Worm (Caenorhabditis elegans) whole organism, L4 larva: ENCODE results near the gene ufd-3.

Source experiments
- F26F4.8 ChIP-seq: fragments of 200-800 bp; sonication (Bioruptor generic); conservative IDR thresholded peaks from 2 replicates; pipeline ENCODE4 v1.3.6; 2022; ENCODE audit warnings: missing genetic modification characterization, missing compliant biosample characterization
- F37D6.2 ChIP-seq: sonication (generic microtip); optimal IDR thresholded peaks from 2 replicates; lab custom pipeline; 2016; ENCODE audit warnings: mild to moderate bottlenecking, missing genetic modification characterization, missing compliant biosample characterization
- F49E8.2 ChIP-seq: sonication (generic microtip); optimal IDR thresholded peaks from 2 replicates; lab custom pipeline; 2016; ENCODE audit warnings: missing compliant biosample characterization, mild to moderate bottlenecking, missing genetic modification characterization, borderline replicate concordance
- Y105C5A.15 ChIP-seq: fragments of 200-800 bp; sonication (Bioruptor generic); IDR thresholded peaks from 2 replicates; pipeline ENCODE4 v1.3.6; 2022; ENCODE audit warnings: missing genetic modification characterization, missing compliant biosample characterization
- Y48G9A.11 ChIP-seq: fragments of 200-800 bp; sonication (Bioruptor generic); IDR thresholded peaks from 2 replicates; pipeline ENCODE4 v1.3.6; 2022; ENCODE audit warnings: missing genetic modification reagents, missing genetic modification characterization, missing compliant biosample characterization
- ZK546.5 ChIP-seq, 2 experiments: sonication (generic microtip); optimal IDR thresholded peaks; 2 replicates each; lab custom pipeline; 2017; ENCODE audit warnings: missing biosample characterization in 2 of 2, missing genetic modification characterization in 2 of 2
- aha-1 ChIP-seq: fragments of 150-350 bp; peaks from one replicate; lab custom pipeline; 2014; ENCODE audit warnings: missing biosample characterization, missing genetic modification characterization
- ama-1 ChIP-seq: fragments of 150-350 bp; optimal IDR thresholded peaks from 2 replicates; lab custom pipeline; 2014; ENCODE audit warnings: inconsistent platforms, mixed read lengths
- ceh-32 ChIP-seq: sonication (generic microtip); optimal IDR thresholded peaks from 2 replicates; lab custom pipeline; 2016; ENCODE audit warnings: mild to moderate bottlenecking, missing genetic modification characterization, missing compliant biosample characterization; ENCODE audit not compliant: poor library complexity
- ceh-62 ChIP-seq: sonication (generic microtip); optimal IDR thresholded peaks from 2 replicates; lab custom pipeline; 2017; ENCODE audit warnings: missing biosample characterization, missing genetic modification characterization
- ceh-82 ChIP-seq: sonication (generic microtip); optimal IDR thresholded peaks from 2 replicates; lab custom pipeline; 2017; ENCODE audit warnings: missing biosample characterization, missing genetic modification characterization
- cey-2 ChIP-seq: sonication (generic microtip); optimal IDR thresholded peaks from 3 replicates; lab custom pipeline; 2017; ENCODE audit warnings: missing genetic modification characterization, mild to moderate bottlenecking, missing compliant biosample characterization, antibody characterized with exemption, borderline replicate concordance; ENCODE audit not compliant: insufficient read depth
- daf-8 ChIP-seq: fragments of 200-800 bp; sonication (Bioruptor generic); IDR thresholded peaks from 2 replicates; pipeline ENCODE4 v1.3.6; 2022; ENCODE audit warnings: missing genetic modification characterization, missing compliant biosample characterization
- dmd-9 ChIP-seq: fragments of 200-800 bp; sonication (Bioruptor generic); IDR thresholded peaks from 2 replicates; pipeline ENCODE4 v1.3.6; 2022; ENCODE audit warnings: missing genetic modification reagents, missing genetic modification characterization, missing compliant biosample characterization
- dpl-1 ChIP-seq: fragments of 150-350 bp; optimal IDR thresholded peaks from 2 replicates; lab custom pipeline; 2014; ENCODE audit warnings: missing biosample characterization, missing genetic modification reagents, missing genetic modification characterization
- duxl-1 ChIP-seq: sonication (generic microtip); optimal IDR thresholded peaks from 2 replicates; lab custom pipeline; 2016; ENCODE audit warnings: mild to moderate bottlenecking, missing genetic modification characterization, moderate library complexity, missing compliant biosample characterization; ENCODE audit not compliant: poor library complexity
- dve-1 ChIP-seq: sonication (generic microtip); optimal IDR thresholded peaks from 2 replicates; lab custom pipeline; 2017; ENCODE audit warnings: antibody characterized with exemption, mild to moderate bottlenecking, missing genetic modification characterization, missing compliant biosample characterization; ENCODE audit not compliant: insufficient read depth
- egl-27 ChIP-seq: sonication (generic microtip); optimal IDR thresholded peaks from 3 replicates; lab custom pipeline; 2017; ENCODE audit warnings: missing biosample characterization, missing genetic modification reagents, missing genetic modification characterization
- egl-43 ChIP-seq: fragments of 200-800 bp; sonication (Bioruptor generic); IDR thresholded peaks from 2 replicates; pipeline ENCODE4 v1.3.6; 2022; ENCODE audit warnings: missing genetic modification reagents, missing genetic modification characterization, missing compliant biosample characterization
- hlh-30 ChIP-seq: sonication (generic microtip); optimal IDR thresholded peaks from 2 replicates; lab custom pipeline; 2017; ENCODE audit warnings: antibody characterized with exemption, mild to moderate bottlenecking, missing genetic modification characterization, missing compliant biosample characterization; ENCODE audit not compliant: insufficient read depth
- hmg-1.1 ChIP-seq: fragments of 200-800 bp; sonication (Bioruptor generic); IDR thresholded peaks from 2 replicates; pipeline ENCODE4 v1.3.6; 2022; ENCODE audit warnings: missing genetic modification reagents, missing genetic modification characterization, missing compliant biosample characterization
- jun-1 ChIP-seq: fragments of 150-350 bp; optimal IDR thresholded peaks from 2 replicates; lab custom pipeline; 2014; ENCODE audit warnings: missing biosample characterization, missing genetic modification reagents, missing genetic modification characterization
- lin-1 ChIP-seq: fragments of 200-800 bp; sonication (Bioruptor generic); IDR thresholded peaks from 2 replicates; pipeline ENCODE4 v1.3.6; 2022; ENCODE audit warnings: missing genetic modification reagents, missing genetic modification characterization, missing compliant biosample characterization
- lir-3 ChIP-seq: sonication (generic microtip); optimal IDR thresholded peaks from 2 replicates; lab custom pipeline; 2016; ENCODE audit warnings: mild to moderate bottlenecking, missing genetic modification characterization, missing compliant biosample characterization
- lsy-2 ChIP-seq, 2 experiments: fragments of 150-350 bp in 1 of 2; sonication (generic microtip) in 1 of 2; optimal IDR thresholded peaks; 2 replicates each; lab custom pipeline; 2014 to 2017; ENCODE audit warnings: missing biosample characterization in 2 of 2, missing genetic modification characterization in 2 of 2
- madf-9 ChIP-seq: fragments of 200-800 bp; sonication (Bioruptor generic); conservative IDR thresholded peaks from 2 replicates; pipeline ENCODE4 v1.3.6; 2022; ENCODE audit warnings: missing genetic modification reagents, missing genetic modification characterization, missing compliant biosample characterization
- mxl-3 ChIP-seq: fragments of 200-800 bp; sonication (Bioruptor generic); optimal IDR thresholded peaks from 2 replicates; lab custom pipeline; 2018; ENCODE audit warnings: mild to moderate bottlenecking, missing genetic modification characterization, missing compliant biosample characterization
- nhr-102 ChIP-seq: sonication (generic microtip); optimal IDR thresholded peaks from 2 replicates; lab custom pipeline; 2016; ENCODE audit warnings: mild to moderate bottlenecking, missing genetic modification characterization, moderate library complexity, missing compliant biosample characterization
- nhr-11 ChIP-seq: fragments of 150-350 bp; optimal IDR thresholded peaks from 2 replicates; lab custom pipeline; 2014; ENCODE audit warnings: missing biosample characterization, missing genetic modification characterization
- nhr-111 ChIP-seq: fragments of 200-800 bp; sonication (Bioruptor generic); optimal IDR thresholded peaks from 2 replicates; lab custom pipeline; 2018; ENCODE audit warnings: mild to moderate bottlenecking, missing genetic modification characterization, missing compliant biosample characterization
- nhr-237 ChIP-seq: sonication (generic microtip); optimal IDR thresholded peaks from 2 replicates; lab custom pipeline; 2017; ENCODE audit warnings: missing biosample characterization, missing genetic modification characterization
- nhr-25 ChIP-seq: sonication (generic microtip); optimal IDR thresholded peaks from 2 replicates; lab custom pipeline; 2017; ENCODE audit warnings: missing genetic modification characterization, mild to moderate bottlenecking, missing compliant biosample characterization, antibody characterized with exemption, moderate library complexity, borderline replicate concordance; ENCODE audit not compliant: insufficient read depth
- nhr-41 ChIP-seq: fragments of 200-800 bp; sonication (Bioruptor generic); IDR thresholded peaks from 2 replicates; pipeline ENCODE4 v1.3.6; 2022; ENCODE audit warnings: missing genetic modification reagents, missing genetic modification characterization, missing compliant biosample characterization
- nhr-42 ChIP-seq: fragments of 200-800 bp; sonication (Bioruptor generic); IDR thresholded peaks from 2 replicates; pipeline ENCODE4 v1.3.6; 2022; ENCODE audit warnings: missing genetic modification characterization, missing compliant biosample characterization
- nhr-48 ChIP-seq: sonication (generic microtip); optimal IDR thresholded peaks from 2 replicates; lab custom pipeline; 2016; ENCODE audit warnings: mild to moderate bottlenecking, missing genetic modification characterization, missing compliant biosample characterization
- nhr-77 ChIP-seq: fragments of 150-350 bp; optimal IDR thresholded peaks from 2 replicates; lab custom pipeline; 2014; ENCODE audit warnings: missing biosample characterization, missing genetic modification characterization
- pha-4 ChIP-seq, 2 experiments: fragments of 150-350 bp in 1 of 2; fragments of 200-800 bp in 1 of 2; sonication (Bioruptor generic) in 1 of 2; IDR thresholded peaks in 1 of 2; optimal IDR thresholded peaks in 1 of 2; 2 replicates each; pipeline versions ENCODE4 v1.3.6 to Lab custom; 2014 to 2022; ENCODE audit warnings: missing genetic modification characterization in 2 of 2, missing genetic modification reagents in 2 of 2, missing biosample characterization in 1 of 2, missing compliant biosample characterization in 1 of 2
- pqm-1 ChIP-seq: sonication (generic microtip); optimal IDR thresholded peaks from 2 replicates; lab custom pipeline; 2017; ENCODE audit warnings: missing biosample characterization, missing genetic modification characterization
- rbr-2 ChIP-seq: sonication (generic microtip); optimal IDR thresholded peaks from 2 replicates; lab custom pipeline; 2016; ENCODE audit warnings: missing genotype, missing genetic modification characterization, missing compliant biosample characterization
- saeg-2 ChIP-seq: fragments of 200-800 bp; sonication (Bioruptor generic); IDR thresholded peaks from 2 replicates; pipeline ENCODE4 v1.3.6; 2022; ENCODE audit warnings: missing genetic modification reagents, missing genetic modification characterization, missing compliant biosample characterization
- sdz-12 ChIP-seq: fragments of 200-800 bp; sonication (Bioruptor generic); optimal IDR thresholded peaks from 2 replicates; lab custom pipeline; 2018; ENCODE audit warnings: mild to moderate bottlenecking, missing genetic modification characterization, missing compliant biosample characterization
- snpc-1.2 ChIP-seq: fragments of 200-800 bp; sonication (Bioruptor generic); IDR thresholded peaks from 2 replicates; pipeline ENCODE4 v1.3.6; 2022; ENCODE audit warnings: missing genetic modification reagents, missing genetic modification characterization, missing compliant biosample characterization
- spr-3 ChIP-seq: fragments of 200-800 bp; sonication (Bioruptor generic); optimal IDR thresholded peaks from 2 replicates; lab custom pipeline; 2018; ENCODE audit warnings: mild to moderate bottlenecking, missing genetic modification characterization, missing compliant biosample characterization
- tra-1 ChIP-seq: fragments of 200-800 bp; sonication (Bioruptor generic); IDR thresholded peaks from 2 replicates; pipeline ENCODE4 v1.3.6; 2022; ENCODE audit warnings: missing genetic modification reagents, missing genetic modification characterization, missing compliant biosample characterization
- zip-11 ChIP-seq: fragments of 200-800 bp; sonication (Bioruptor generic); IDR thresholded peaks from 2 replicates; pipeline ENCODE4 v1.3.6; 2022; ENCODE audit warnings: missing genetic modification characterization, missing compliant biosample characterization
- zip-2 ChIP-seq: fragments of 150-350 bp; optimal IDR thresholded peaks from 2 replicates; lab custom pipeline; 2014; ENCODE audit warnings: missing biosample characterization, missing genetic modification characterization

The ufd-3 gene

DNA sequence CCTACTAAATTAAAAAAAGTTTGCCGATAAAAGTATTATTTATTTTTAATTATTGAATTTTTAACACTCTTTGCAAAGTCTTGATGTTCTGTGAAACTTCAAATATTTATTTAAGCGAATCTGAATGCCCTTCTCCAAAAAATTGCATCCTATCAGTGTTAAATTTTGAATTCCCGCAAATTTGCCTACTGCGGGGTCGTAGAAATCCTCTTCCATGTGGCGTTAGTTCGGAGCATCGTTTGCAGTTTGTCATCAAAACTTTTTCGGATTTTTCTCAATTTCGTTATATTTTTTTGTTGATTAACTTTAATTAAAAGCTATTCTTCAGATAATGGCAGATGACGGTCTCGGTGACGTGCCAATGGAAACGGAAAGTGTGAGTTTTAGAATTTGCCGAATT, at the start of gene ufd-3 (continued):
- no peak; the same call in 1 of the 2 replicates for TF ChIP-seq tra-1 (GFP tag; lab: Robert Waterston, UW)
- no peak for TF ChIP-seq zip-11 (GFP tag; lab: Robert Waterston, UW)

ce11 chrII:9891031-9891689, 49.4 kb upstream of the ufd-3 start, which contains the start of gene vgln-1:
Gene vgln-1 (minus strand): TSS chrII:9891081.
- TF ChIP-seq lir-3 (tag; lab: Kevin White, UChicago) (no peak), F49E8.2 (tag; lab: Kevin White, UChicago) (no peak), egl-43 (GFP tag; lab: Robert Waterston, UW) (0 out of 2 replicates have a peak, but pooled peaks have one; percentile 10), nhr-77 (tag; lab: Kevin White, UChicago) (no peak), mxl-3 (GFP tag; lab: Kevin White, UChicago) (peak; percentile 61), nhr-41 (no peak), nhr-111 (GFP tag; lab: Kevin White, UChicago) (no peak), zip-11 (GFP tag; lab: Robert Waterston, UW) (no peak), cey-2 (tag; lab: Kevin White, UChicago) (no peak), pqm-1 (tag; lab: Kevin White, UChicago) (no peak), nhr-42 (GFP tag; lab: Robert Waterston, UW) (no peak), nhr-48 (tag; lab: Kevin White, UChicago) (no peak), madf-9 (no peak), aha-1 (tag; lab: Kevin White, UChicago) (peak; percentile 58), duxl-1 (tag; lab: Kevin White, UChicago) (no peak), tra-1 (GFP tag; lab: Robert Waterston, UW) (no peak), sdz-12 (no peak), rbr-2 (tag; lab: Kevin White, UChicago) (no peak), pha-4 (GFP tag; IDR thresholded peaks at IDR 0.05; lab: Robert Waterston, UW) (no peak), pha-4 (tag; optimal IDR thresholded peaks at IDR 0.05; lab: Kevin White, UChicago) (no peak), ama-1 (no peak), dve-1 (tag; lab: Kevin White, UChicago) (no peak), lin-1 (GFP tag; lab: Robert Waterston, UW) (no peak), daf-8 (GFP tag; lab: Robert Waterston, UW) (no peak), F37D6.2 (tag; lab: Kevin White, UChicago) (no peak), egl-27 (tag; lab: Kevin White, UChicago) (no peak), nhr-25 (tag; lab: Kevin White, UChicago) (peak; percentile 55), saeg-2 (GFP tag; lab: Robert Waterston, UW) (no peak), zip-2 (tag; lab: Kevin White, UChicago) (no peak), snpc-1.2 (GFP tag; lab: Robert Waterston, UW) (no peak), dmd-9 (GFP tag; lab: Robert Waterston, UW) (no peak), spr-3 (GFP tag; lab: Kevin White, UChicago) (no peak), dpl-1 (GFP tag; lab: Kevin White, UChicago) (peak; percentile 16), ZK546.5 (tag; optimal IDR thresholded peaks at IDR 0.05; lab: Kevin White, UChicago) (no peak), lsy-2 (tag; optimal IDR thresholded peaks at IDR 0.05; lab: Kevin White, UChicago) (peak in 1 of 2 experiments; percentile 46), hlh-30 (tag; lab: Kevin White, UChicago) (peak; percentile 50), jun-1 (tag; lab: Kevin White, UChicago) (no peak), ceh-62 (tag; lab: Kevin White, UChicago) (no peak), Y105C5A.15 (GFP tag; lab: Robert Waterston, UW) (0 out of 2 replicates have a peak, but pooled peaks have one; percentile 37), F26F4.8 (GFP tag; lab: Robert Waterston, UW) (no peak), Y48G9A.11 (GFP tag; lab: Robert Waterston, UW) (no peak), nhr-237 (tag; lab: Kevin White, UChicago) (no peak), ceh-32 (no peak), ceh-82 (no peak), nhr-11 (tag; lab: Kevin White, UChicago) (peak; percentile 31), nhr-102 (tag; lab: Kevin White, UChicago) (no peak), hmg-1.1 (GFP tag; lab: Robert Waterston, UW) (no peak)
